Fruit fly (Drosophila melanogaster) whole organism, wandering third instar larva: ENCODE results near the gene CG16998.

ENCODE experiments used
- Mio ChIP-seq: sonication (Bioruptor generic); optimal IDR thresholded peaks from 2 replicates; lab custom pipeline; 2016; ENCODE audit warnings: missing biosample characterization, missing genetic modification characterization
- N ChIP-seq: fragments of >200 bp; optimal IDR thresholded peaks from 2 replicates; lab custom pipeline; 2018; ENCODE audit warnings: missing biosample characterization, missing external identifiers, missing genetic modification characterization
- dmrt93B ChIP-seq: fragments of 200-800 bp; sonication (Bioruptor generic); optimal IDR thresholded peaks from 2 replicates; lab custom pipeline; 2018; ENCODE audit warnings: missing biosample characterization, mild to moderate bottlenecking, missing genetic modification characterization

dm6 chr3L:7545562-7545961 lies 5.9 kb upstream of the CG16998 start:
- TF ChIP-seq Mio: no peak
- TF ChIP-seq N: no peak
- TF ChIP-seq dmrt93B (GFP tag; lab: Kevin White, UChicago): no peak
